Worm (Caenorhabditis elegans) whole organism, L1 larva: ENCODE results near the gene pch-2.

Source experiments
- ama-1 ChIP-seq: fragments of 150-350 bp; optimal IDR thresholded peaks from 2 replicates; lab custom pipeline; 2014
- ets-5 ChIP-seq: fragments of 200-800 bp; sonication (Bioruptor generic); IDR thresholded peaks from 2 replicates; pipeline ENCODE4 v1.3.6; 2022; ENCODE audit warnings: missing genetic modification characterization, missing compliant biosample characterization
- fos-1 ChIP-seq: fragments of 150-350 bp; optimal IDR thresholded peaks from 2 replicates; lab custom pipeline; 2014; ENCODE audit warnings: missing biosample characterization, missing genetic modification characterization
- lin-39 ChIP-seq: fragments of 150-350 bp; optimal IDR thresholded peaks from 2 replicates; lab custom pipeline; 2014; ENCODE audit warnings: missing biosample characterization, missing genetic modification reagents, missing genetic modification characterization
- unc-86 ChIP-seq: sonication (generic microtip); optimal IDR thresholded peaks from 2 replicates; lab custom pipeline; 2016; ENCODE audit warnings: missing genetic modification characterization, missing compliant biosample characterization

- TF ChIP-seq unc-86 (no peak), fos-1 (tag; lab: Kevin White, UChicago) (no peak), ama-1 (no peak), lin-39 (tag; lab: Kevin White, UChicago) (no peak), ets-5 (GFP tag; lab: Robert Waterston, UW) (no peak)
Observed at ce11 chrII:8141135-8141534, 17.0 kb upstream of the pch-2 start.
